Fruit fly (Drosophila melanogaster): ENCODE measurements around the gene CG16965.
"Not testable (repeated sequence)": the region's sequence is repeated elsewhere in the genome, so short reads cannot be mapped to it uniquely, and the experiment has no call there.

CG16965 gene

dm6 chr2L:11995332-11995790 lies 14.0 kb downstream of the CG16965 start, which contains the start of the genes CG18789 and Qtzl:
CG18789 (minus strand) TSS chr2L:11995432.
Qtzl (plus strand) TSS chr2L:11995740.
- not testable (repeated sequence) for TF ChIP-seq CTCF, CG8478 (optimal IDR thresholded peaks at IDR 0.05)

- TF ChIP-seq CG8478, CTCF (optimal IDR thresholded peaks at IDR 0.05): not testable (repeated sequence)
Measured at dm6 chr2L:11996509-11996908, 15.1 kb downstream of the CG16965 start, which contains the start of gene Ada1-1. Ada1-1 (plus strand) TSS chr2L:11996809.

dm6 chr2L:11999240-11999704 lies 17.9 kb downstream of the CG16965 start, which contains the start of the genes CG18787 and Nfs1:
CG18787 (minus strand) TSS chr2L:11999340.
Nfs1 (plus strand) TSS chr2L:11999654.
- TF ChIP-seq CTCF, CG8478 (optimal IDR thresholded peaks at IDR 0.05): not testable (repeated sequence)

dm6 chr2L:12001132-12001531 lies 19.7 kb downstream of the CG16965 start:
- TF ChIP-seq CG8478 (optimal IDR thresholded peaks at IDR 0.05): no peak
- TF ChIP-seq CTCF (optimal IDR thresholded peaks at IDR 0.05): no peak

- TF ChIP-seq CTCF (optimal IDR thresholded peaks at IDR 0.05) (no peak), CG8478 (optimal IDR thresholded peaks at IDR 0.05) (no peak)
Measured at dm6 chr2L:12002051-12002450, 20.7 kb downstream of the CG16965 start, which contains the start of gene Hacd1. Hacd1 (minus strand) TSS chr2L:12002266.

dm6 chr2L:12002922-12003791 lies 21.8 kb downstream of the CG16965 start:
- TF ChIP-seq CG8478 (optimal IDR thresholded peaks at IDR 0.05): no peak
- no peak for TF ChIP-seq CTCF (optimal IDR thresholded peaks at IDR 0.05)

dm6 chr2L:12003792-12004210 lies 22.4 kb downstream of the CG16965 start:
- TF ChIP-seq CTCF (optimal IDR thresholded peaks at IDR 0.05) (peak; percentile 88 to 97), CG8478 (optimal IDR thresholded peaks at IDR 0.05) (no peak)

- TF ChIP-seq CTCF (optimal IDR thresholded peaks at IDR 0.05) (no peak), CG8478 (optimal IDR thresholded peaks at IDR 0.05) (no peak)
Measured at dm6 chr2L:12004211-12004979, 23.0 kb downstream of the CG16965 start.

- no peak for TF ChIP-seq CG8478 (optimal IDR thresholded peaks at IDR 0.05)
- no peak for TF ChIP-seq CTCF (optimal IDR thresholded peaks at IDR 0.05)
Measured at dm6 chr2L:12005436-12006396, 24.3 kb downstream of the CG16965 start.

dm6 chr2L:12006397-12007330 lies 25.3 kb downstream of the CG16965 start:
- TF ChIP-seq CTCF (optimal IDR thresholded peaks at IDR 0.05) (peak in 1 of 2 experiments; percentile 12), CG8478 (optimal IDR thresholded peaks at IDR 0.05) (no peak)

dm6 chr2L:12007331-12007791 lies 26.0 kb downstream of the CG16965 start:
- peak; percentile 41 to 45 for TF ChIP-seq CTCF (optimal IDR thresholded peaks at IDR 0.05)
- no peak for TF ChIP-seq CG8478 (optimal IDR thresholded peaks at IDR 0.05)

- TF ChIP-seq CG8478 (optimal IDR thresholded peaks at IDR 0.05): no peak
Measured at dm6 chr2L:12007853-12008252, 26.5 kb downstream of the CG16965 start, which contains the start of gene Rh5. Rh5 (plus strand) TSS chr2L:12008153.

Measured in S2 (cell line).